Fruit fly (Drosophila melanogaster): Measurements from ENCODE around the gene lic.

- TF ChIP-seq CG8478 (optimal IDR thresholded peaks at IDR 0.05): no peak
- no peak for TF ChIP-seq psq (optimal IDR thresholded peaks at IDR 0.05)
- TF ChIP-seq usp (GFP tag; optimal IDR thresholded peaks at IDR 0.05): no peak
- no peak for TF ChIP-seq pan (optimal IDR thresholded peaks at IDR 0.05)
Observed at dm6 chrX:13104571-13104970, 13.6 kb downstream of the lic start.

Data from whole organism.